Worm (Caenorhabditis elegans) whole organism, L3 larva: ENCODE results near the gene alh-10.

Experiments used
- ZK546.5 ChIP-seq: sonication (generic microtip); optimal IDR thresholded peaks from 2 replicates; lab custom pipeline; 2017; ENCODE audit warnings: missing biosample characterization, missing genetic modification characterization
- aly-2 ChIP-seq: fragments of 150-350 bp; optimal IDR thresholded peaks from 2 replicates; lab custom pipeline; 2014; ENCODE audit warnings: missing biosample characterization, missing genetic modification characterization
- ceh-82 ChIP-seq: fragments of 150-350 bp; optimal IDR thresholded peaks from 2 replicates; lab custom pipeline; 2014; ENCODE audit warnings: missing biosample characterization, missing genetic modification characterization
- jun-1 ChIP-seq: fragments of 150-350 bp; optimal IDR thresholded peaks from 2 replicates; lab custom pipeline; 2014; ENCODE audit warnings: missing biosample characterization, missing genetic modification reagents, missing genetic modification characterization
- nhr-11 ChIP-seq: fragments of 150-350 bp; optimal IDR thresholded peaks from 2 replicates; lab custom pipeline; 2014; ENCODE audit warnings: missing biosample characterization, missing genetic modification characterization
- nhr-237 ChIP-seq: fragments of 150-350 bp; optimal IDR thresholded peaks from 2 replicates; lab custom pipeline; 2014; ENCODE audit warnings: missing biosample characterization, missing genetic modification characterization
- nhr-25 ChIP-seq: sonication (generic microtip); optimal IDR thresholded peaks from 2 replicates; lab custom pipeline; 2017; ENCODE audit warnings: missing biosample characterization, missing genetic modification characterization
- nhr-28 ChIP-seq: fragments of 150-350 bp; optimal IDR thresholded peaks from 2 replicates; lab custom pipeline; 2014; ENCODE audit warnings: missing biosample characterization, missing genetic modification characterization
- pha-4 ChIP-seq: fragments of 150-350 bp; optimal IDR thresholded peaks from 2 replicates; lab custom pipeline; 2014; ENCODE audit warnings: missing biosample characterization, missing genetic modification reagents, missing genetic modification characterization
- pqm-1 ChIP-seq: fragments of 150-350 bp; optimal IDR thresholded peaks from 2 replicates; lab custom pipeline; 2017; ENCODE audit warnings: missing biosample characterization, missing genetic modification characterization, inconsistent platforms
- sea-2 ChIP-seq: fragments of 150-350 bp; sonication (generic microtip); optimal IDR thresholded peaks from 4 replicates; lab custom pipeline; 2014; ENCODE audit warnings: missing biosample characterization, missing genetic modification reagents, missing genetic modification characterization
- tbx-2 ChIP-seq: sonication (generic microtip); optimal IDR thresholded peaks from 2 replicates; lab custom pipeline; 2016; ENCODE audit warnings: mild to moderate bottlenecking, missing genetic modification characterization, missing compliant biosample characterization
- ztf-11 ChIP-seq: fragments of 150-350 bp; optimal IDR thresholded peaks from 2 replicates; lab custom pipeline; 2014; ENCODE audit warnings: missing biosample characterization, missing genetic modification characterization
- ztf-4 ChIP-seq: fragments of 150-350 bp; optimal IDR thresholded peaks from 2 replicates; lab custom pipeline; 2014; ENCODE audit warnings: missing biosample characterization, missing genetic modification characterization

DNA sequence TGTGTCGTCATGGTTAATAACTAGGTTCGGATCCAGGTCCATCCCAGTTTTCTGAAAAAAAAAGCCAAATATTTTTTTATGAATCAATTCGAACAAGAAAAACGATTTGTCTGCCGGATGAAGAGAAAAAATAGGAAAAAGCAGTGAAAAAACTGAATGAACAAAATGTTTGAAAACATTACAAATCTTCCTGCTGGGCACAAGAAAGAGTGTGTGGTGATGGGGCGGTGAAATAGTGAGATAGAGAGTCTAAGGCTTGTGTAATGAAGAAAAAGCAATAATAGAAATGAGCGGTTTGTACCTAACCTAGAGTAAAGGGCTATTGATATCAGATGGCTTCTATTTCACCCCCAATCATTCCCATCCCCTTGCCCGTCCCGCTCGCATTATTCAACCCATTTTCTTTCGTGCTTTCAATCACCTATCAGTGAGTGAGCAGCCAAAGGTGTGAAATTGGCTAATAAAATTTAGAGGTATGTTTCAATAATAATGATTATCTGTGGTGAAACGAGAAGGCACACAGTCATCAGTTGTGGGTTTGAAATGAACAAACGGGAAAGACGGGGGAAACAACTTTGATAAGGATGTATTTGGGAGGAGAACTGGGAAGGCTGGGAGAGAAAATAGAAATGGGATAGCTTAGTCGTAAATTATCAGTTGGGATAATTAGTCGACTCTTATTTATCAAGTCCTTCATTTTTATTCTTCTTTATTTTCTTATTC lies 27.3 kb upstream of the alh-10 start, which contains the start of gene bar-1:
- TF ChIP-seq ZK546.5 (tag; lab: Kevin White, UChicago), result no peak
- no peak for TF ChIP-seq tbx-2 (tag; lab: Kevin White, UChicago)
- no peak for TF ChIP-seq jun-1 (tag; lab: Kevin White, UChicago)
- TF ChIP-seq nhr-28 (tag; lab: Kevin White, UChicago), result no peak
- TF ChIP-seq ztf-4 (tag; lab: Kevin White, UChicago), result no peak
- TF ChIP-seq pqm-1 (tag; lab: Kevin White, UChicago), result no peak
- TF ChIP-seq sea-2 (GFP tag; lab: Kevin White, UChicago), result no peak
- TF ChIP-seq nhr-237 (tag; lab: Kevin White, UChicago), result no peak
- TF ChIP-seq pha-4 (tag; lab: Kevin White, UChicago), result no peak
- TF ChIP-seq aly-2 (tag; lab: Kevin White, UChicago), result no peak
- no peak for TF ChIP-seq nhr-11 (tag; lab: Kevin White, UChicago)
- no peak for TF ChIP-seq ztf-11 (tag; lab: Kevin White, UChicago)
- no peak for TF ChIP-seq ceh-82 (tag; lab: Kevin White, UChicago)
- TF ChIP-seq nhr-25 (tag; lab: Kevin White, UChicago), result no peak
